Fruit fly (Drosophila melanogaster) whole organism, pupa: ENCODE results near the gene CecA1.

Experiments used
- CG15710 ChIP-seq: fragments of 200-800 bp; sonication (Bioruptor generic); optimal IDR thresholded peaks from 2 replicates; lab custom pipeline; 2018; ENCODE audit warnings: missing biosample characterization, mild to moderate bottlenecking, missing genetic modification characterization, moderate library complexity
- CG17806 ChIP-seq: fragments of 200-800 bp; sonication (Bioruptor generic); optimal IDR thresholded peaks from 2 replicates; lab custom pipeline; 2018; ENCODE audit warnings: missing biosample characterization, mild to moderate bottlenecking, missing genetic modification characterization, moderate library complexity
- EcR ChIP-seq: fragments of 200-800 bp; sonication (Bioruptor generic); optimal IDR thresholded peaks from 3 replicates; lab custom pipeline; 2019; ENCODE audit warnings: missing biosample characterization, missing genetic modification characterization, mild to moderate bottlenecking, moderate library complexity, missing genetic modification reagents

DNA sequence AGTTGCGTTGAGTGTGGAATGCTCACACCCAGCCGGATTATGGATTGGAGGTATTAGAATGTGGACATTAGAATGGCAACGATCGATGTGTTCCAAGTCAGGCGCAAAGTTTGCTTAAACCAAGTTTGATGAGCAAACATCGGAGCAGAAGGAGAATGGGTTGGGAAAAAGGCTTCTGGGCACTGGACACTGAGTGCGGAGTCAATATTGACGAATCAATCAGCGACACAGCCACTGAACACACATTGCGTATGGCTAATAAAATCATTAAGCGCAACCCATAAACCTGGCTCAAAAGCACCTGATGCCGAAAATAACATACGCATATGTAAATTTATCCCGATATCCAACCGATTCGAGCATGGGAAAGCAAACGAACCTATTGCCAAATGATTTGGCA lies 16.8 kb upstream of the CecA1 start:
- TF ChIP-seq CG17806 (tag; lab: Kevin White, UChicago) (no peak), CG15710 (no peak), EcR (GFP tag; lab: Kevin White, UChicago) (no peak)
